Fruit fly (Drosophila melanogaster) whole organism, embryonic: ENCODE results near the gene CG5080.

Experiments
- Awh ChIP-seq: fragments of 200-800 bp; sonication (Bioruptor generic); IDR thresholded peaks from 2 replicates; pipeline ENCODE4, ENCODE4 v1.3.6; 2022; ENCODE audit warnings: missing biosample characterization, missing genetic modification characterization
- C15 ChIP-seq: fragments of 200-800 bp; sonication (Bioruptor generic); IDR thresholded peaks from 3 replicates; pipeline ENCODE4 v1.3.6; 2022; ENCODE audit warnings: missing biosample characterization, missing genetic modification characterization
- CG10321 ChIP-seq: fragments of 200-800 bp; sonication (Bioruptor generic); IDR thresholded peaks from 2 replicates; pipeline ENCODE4 v1.3.6; 2022; ENCODE audit warnings: missing biosample characterization, missing genetic modification characterization
- CG10959 ChIP-seq: fragments of 200-800 bp; sonication (Bioruptor generic); IDR thresholded peaks from 2 replicates; pipeline ENCODE4 v1.3.6; 2022; ENCODE audit warnings: missing biosample characterization, missing genetic modification characterization
- CG11093 ChIP-seq: fragments of 200-800 bp; sonication (Bioruptor generic); IDR thresholded peaks from 3 replicates; pipeline ENCODE4 v1.3.6; 2022; ENCODE audit warnings: missing biosample characterization, missing genetic modification characterization
- CG11504 ChIP-seq: fragments of 200-800 bp; sonication (Bioruptor generic); optimal IDR thresholded peaks from 3 replicates; lab custom pipeline; 2019; ENCODE audit warnings: missing biosample characterization, mild to moderate bottlenecking, missing genetic modification characterization, moderate library complexity
- CG12104 ChIP-seq: fragments of 200-800 bp; sonication (Bioruptor generic); optimal IDR thresholded peaks from 3 replicates; lab custom pipeline; 2016; ENCODE audit warnings: missing biosample characterization, missing genetic modification characterization
- CG12391 ChIP-seq: fragments of 200-800 bp; sonication (Bioruptor generic); optimal IDR thresholded peaks from 3 replicates; lab custom pipeline; 2018; ENCODE audit warnings: missing biosample characterization, mild to moderate bottlenecking, missing genetic modification characterization, moderate library complexity
- CG12744 ChIP-seq: fragments of 200-800 bp; sonication (Bioruptor generic); optimal IDR thresholded peaks from 2 replicates; lab custom pipeline; 2016; ENCODE audit warnings: missing biosample characterization, missing genetic modification characterization
- CG13287 ChIP-seq: fragments of 200-800 bp; sonication (Bioruptor generic); IDR thresholded peaks from 2 replicates; pipeline ENCODE4 v1.3.6; 2022; ENCODE audit warnings: missing biosample characterization, missing genetic modification characterization; ENCODE audit not compliant: partially characterized antibody
- CG14441 ChIP-seq: fragments of 200-800 bp; sonication (Bioruptor generic); IDR thresholded peaks from 2 replicates; pipeline ENCODE4 v1.3.6; 2022; ENCODE audit warnings: missing biosample characterization, missing genetic modification characterization
- CG15479 ChIP-seq: fragments of 200-800 bp; sonication (Bioruptor generic); optimal IDR thresholded peaks from 3 replicates; lab custom pipeline; 2019; ENCODE audit warnings: missing biosample characterization, mild to moderate bottlenecking, missing genetic modification characterization, moderate library complexity
- CG2875 ChIP-seq: fragments of 200-800 bp; sonication (Bioruptor generic); optimal IDR thresholded peaks from 2 replicates; lab custom pipeline; 2017; ENCODE audit warnings: missing biosample characterization, mild to moderate bottlenecking, missing genetic modification characterization, missing genetic modification reagents
- CG2889 ChIP-seq: fragments of 200-800 bp; sonication (Bioruptor generic); IDR thresholded peaks from 3 replicates; pipeline ENCODE4 v1.3.6; 2022; ENCODE audit warnings: missing biosample characterization, missing genetic modification characterization
- CG30403 ChIP-seq: fragments of 200-800 bp; sonication (Bioruptor generic); optimal IDR thresholded peaks from 3 replicates; lab custom pipeline; 2016; ENCODE audit warnings: missing biosample characterization, missing genetic modification characterization
- CG32772 ChIP-seq: fragments of 200-800 bp; sonication (Bioruptor generic); IDR thresholded peaks from 2 replicates; pipeline ENCODE4 v1.3.6; 2022; ENCODE audit warnings: missing biosample characterization, missing genetic modification characterization
- CG4328 ChIP-seq: fragments of 200-800 bp; sonication (Bioruptor generic); optimal IDR thresholded peaks from 3 replicates; lab custom pipeline; 2017; ENCODE audit warnings: missing biosample characterization, missing genetic modification reagents, missing genetic modification characterization
- CG4854 ChIP-seq: fragments of 200-800 bp; sonication (Bioruptor generic); optimal IDR thresholded peaks from 2 replicates; lab custom pipeline; 2016; ENCODE audit warnings: missing biosample characterization, missing genetic modification characterization, inconsistent platforms
- CG5953 ChIP-seq: fragments of 200-800 bp; sonication (Bioruptor generic); IDR thresholded peaks from 2 replicates; pipeline ENCODE4 v1.3.6; 2022; ENCODE audit warnings: missing biosample characterization, missing genetic modification characterization
- CG9215 ChIP-seq: fragments of 200-800 bp; sonication (Bioruptor generic); IDR thresholded peaks from 2 replicates; pipeline ENCODE4 v1.3.6; 2022; ENCODE audit warnings: missing biosample characterization, missing genetic modification characterization
- Dad ChIP-seq: fragments of 200-800 bp; sonication (Bioruptor generic); optimal IDR thresholded peaks from 3 replicates; lab custom pipeline; 2016; ENCODE audit warnings: missing biosample characterization, missing genetic modification characterization
- ERR ChIP-seq: fragments of 200-800 bp; sonication (Bioruptor generic); optimal IDR thresholded peaks from 2 replicates; lab custom pipeline; 2016; ENCODE audit warnings: missing biosample characterization, missing genetic modification characterization
- HHEX ChIP-seq: fragments of 200-800 bp; sonication (Bioruptor generic); optimal IDR thresholded peaks from 3 replicates; lab custom pipeline; 2017; ENCODE audit warnings: missing biosample characterization, mild to moderate bottlenecking, missing genetic modification characterization, missing genetic modification reagents
- HLH3B ChIP-seq: fragments of 200-800 bp; sonication (Bioruptor generic); IDR thresholded peaks from 2 replicates; pipeline ENCODE4 v1.3.6; 2022; ENCODE audit warnings: missing biosample characterization, missing genetic modification characterization
- HLH54F ChIP-seq: fragments of 200-800 bp; sonication (Bioruptor generic); optimal IDR thresholded peaks from 3 replicates; lab custom pipeline; 2016; ENCODE audit warnings: missing biosample characterization, missing genetic modification characterization
- Hr3 ChIP-seq: fragments of 200-800 bp; sonication (Bioruptor generic); optimal IDR thresholded peaks from 3 replicates; lab custom pipeline; 2016; ENCODE audit warnings: missing biosample characterization, missing genetic modification characterization
- Max ChIP-seq: fragments of 200-800 bp; sonication (Bioruptor generic); optimal IDR thresholded peaks from 2 replicates; lab custom pipeline; 2016; ENCODE audit warnings: missing biosample characterization, mild to moderate bottlenecking, missing genetic modification characterization
- Optix ChIP-seq: fragments of 200-800 bp; sonication (Bioruptor generic); IDR thresholded peaks from 3 replicates; pipeline ENCODE4 v1.3.6; 2022; ENCODE audit warnings: missing biosample characterization, missing genetic modification characterization
- Pdp1 ChIP-seq, 2 experiments: fragments of 200-800 bp; sonication (Bioruptor generic); optimal IDR thresholded peaks; 3 replicates each; lab custom pipeline; 2016; ENCODE audit warnings: missing biosample characterization in 2 of 2, missing genetic modification characterization in 2 of 2, mild to moderate bottlenecking in 1 of 2, moderate library complexity in 1 of 2
- ac ChIP-seq: fragments of 200-800 bp; sonication (Bioruptor generic); optimal IDR thresholded peaks from 3 replicates; lab custom pipeline; 2017; ENCODE audit warnings: missing biosample characterization, mild to moderate bottlenecking, missing genetic modification characterization
- amos ChIP-seq: fragments of 200-800 bp; sonication (Bioruptor generic); IDR thresholded peaks from 2 replicates; pipeline ENCODE4 v1.3.6; 2022; ENCODE audit warnings: missing biosample characterization, missing genetic modification characterization; ENCODE audit not compliant: partially characterized antibody
- aop ChIP-seq: fragments of 200-800 bp; sonication (Bioruptor generic); IDR thresholded peaks from 2 replicates; pipeline ENCODE4 v1.3.6; 2022; ENCODE audit warnings: missing biosample characterization, missing genetic modification characterization
- az2 ChIP-seq: fragments of 200-800 bp; sonication (Bioruptor generic); optimal IDR thresholded peaks from 3 replicates; lab custom pipeline; 2016; ENCODE audit warnings: missing biosample characterization, missing genetic modification characterization
- bigmax ChIP-seq: fragments of 200-800 bp; sonication (Bioruptor generic); optimal IDR thresholded peaks from 2 replicates; lab custom pipeline; 2018; ENCODE audit warnings: missing biosample characterization, mild to moderate bottlenecking, missing genetic modification characterization
- br ChIP-seq: fragments of >200 bp; optimal IDR thresholded peaks from 2 replicates; lab custom pipeline; 2017
- chm ChIP-seq: fragments of 200-800 bp; sonication (Bioruptor generic); IDR thresholded peaks from 2 replicates; pipeline ENCODE4 v1.3.6; 2022; ENCODE audit warnings: missing biosample characterization, missing genetic modification characterization
- croc ChIP-seq: fragments of 200-800 bp; sonication (Bioruptor generic); conservative IDR thresholded peaks from 3 replicates; pipeline ENCODE4 v1.3.6; 2022; ENCODE audit warnings: missing biosample characterization, missing genetic modification characterization
- gcm ChIP-seq: fragments of 200-800 bp; sonication (Bioruptor generic); optimal IDR thresholded peaks from 2 replicates; lab custom pipeline; 2019; ENCODE audit warnings: missing biosample characterization, mild to moderate bottlenecking, missing genetic modification characterization, moderate library complexity
- hkb ChIP-seq, 2 experiments: fragments of 200-800 bp in 1 of 2; fragments of >200 bp in 1 of 2; sonication (Bioruptor generic) in 1 of 2; IDR thresholded peaks in 1 of 2; optimal IDR thresholded peaks in 1 of 2; 2 replicates each; pipeline versions ENCODE4 v1.3.6 to Lab custom; 2017 to 2022; ENCODE audit warnings: missing biosample characterization in 1 of 2, missing genetic modification characterization in 1 of 2
- insv ChIP-seq, 2 experiments: fragments of 200-800 bp; sonication (Bioruptor generic); optimal IDR thresholded peaks; 3 replicates each; lab custom pipeline; 2016 to 2018; ENCODE audit warnings: missing biosample characterization in 2 of 2, missing genetic modification characterization in 2 of 2
- peb ChIP-seq: fragments of 200-800 bp; sonication (Bioruptor generic); IDR thresholded peaks from 2 replicates; pipeline ENCODE4 v1.3.6; 2022; ENCODE audit warnings: missing biosample characterization, missing genetic modification characterization
- pfk ChIP-seq: fragments of 200-800 bp; sonication (Bioruptor generic); optimal IDR thresholded peaks from 2 replicates; lab custom pipeline; 2018; ENCODE audit warnings: missing biosample characterization, mild to moderate bottlenecking, missing genetic modification characterization, moderate library complexity
- run ChIP-seq: fragments of 200-800 bp; sonication (Bioruptor generic); optimal IDR thresholded peaks from 3 replicates; lab custom pipeline; 2018; ENCODE audit warnings: missing biosample characterization, mild to moderate bottlenecking, missing genetic modification characterization
- sc ChIP-seq, 3 experiments: fragments of >200 bp in 2 of 3; fragments of 200-800 bp in 1 of 3; sonication (Bioruptor generic) in 1 of 3; optimal IDR thresholded peaks; 2 replicates in 2 of 3; 3 replicates in 1 of 3; lab custom pipeline; 2017; ENCODE audit warnings: mild to moderate bottlenecking in 1 of 3, missing biosample characterization in 1 of 3, missing genetic modification characterization in 1 of 3, missing genetic modification reagents in 1 of 3
- sens-2 ChIP-seq: fragments of 200-800 bp; sonication (Bioruptor generic); IDR thresholded peaks from 2 replicates; pipeline ENCODE4 v1.3.6; 2022; ENCODE audit warnings: missing biosample characterization, missing genetic modification characterization
- tio ChIP-seq: fragments of 200-800 bp; sonication (Bioruptor generic); optimal IDR thresholded peaks from 2 replicates; lab custom pipeline; 2017; ENCODE audit warnings: missing biosample characterization, missing genetic modification characterization, inconsistent platforms
- vfl ChIP-seq: fragments of 200-800 bp; sonication (Bioruptor generic); optimal IDR thresholded peaks from 2 replicates; lab custom pipeline; 2016; ENCODE audit warnings: missing biosample characterization, missing genetic modification characterization
- zen2 ChIP-seq: fragments of 200-800 bp; sonication (Bioruptor generic); IDR thresholded peaks from 3 replicates; pipeline ENCODE4 v1.3.6; 2022; ENCODE audit warnings: missing biosample characterization, missing genetic modification characterization; ENCODE audit not compliant: partially characterized antibody

The CG5080 gene

dm6 chr2L:1144371-1145360, 19.0 kb downstream of the CG5080 start (continued):
- TF ChIP-seq CG4854 (GFP tag; lab: Kevin White, UChicago) (peak; percentile 24), Max (peak; percentile 15), CG5953 (GFP tag; lab: Robert Waterston, UW) (no peak), ac (GFP tag; lab: Kevin White, UChicago) (no peak), CG13287 (no peak), sens-2 (GFP tag; lab: Robert Waterston, UW) (peak; percentile 26; the same call in 1 of the 2 replicates), HLH54F (GFP tag; lab: Kevin White, UChicago) (no peak), zen2 (GFP tag; lab: Robert Waterston, UW) (no peak), bigmax (GFP tag; lab: Kevin White, UChicago) (no peak), CG12744 (GFP tag; lab: Kevin White, UChicago) (no peak), CG10959 (GFP tag; lab: Robert Waterston, UW) (no peak), Dad (GFP tag; lab: Kevin White, UChicago) (peak; percentile 9), ERR (GFP tag; lab: Kevin White, UChicago) (no peak), C15 (no peak), CG32772 (GFP tag; lab: Robert Waterston, UW) (0 out of 2 replicates have a peak, but pooled peaks have one; percentile 12), insv (GFP tag; optimal IDR thresholded peaks at IDR 0.05; lab: Kevin White, UChicago) (no peak), tio (GFP tag; lab: Kevin White, UChicago) (no peak), Optix (GFP tag; lab: Robert Waterston, UW) (0 out of 3 replicates have a peak, but pooled peaks have one; percentile 43), sc (optimal IDR thresholded peaks at IDR 0.05; lab: Kevin White, UChicago) (no peak), sc (GFP tag; optimal IDR thresholded peaks at IDR 0.05; lab: Kevin White, UChicago) (peak; percentile 17), CG15479 (no peak), CG9215 (GFP tag; lab: Robert Waterston, UW) (no peak), peb (no peak), run (tag; lab: Kevin White, UChicago) (no peak), Hr3 (peak; percentile 39), CG4328 (GFP tag; lab: Kevin White, UChicago) (no peak), aop (GFP tag; lab: Robert Waterston, UW) (no peak), amos (GFP tag; lab: Robert Waterston, UW) (no peak), CG12104 (GFP tag; lab: Kevin White, UChicago) (no peak), pfk (GFP tag; lab: Kevin White, UChicago) (no peak), CG11093 (no peak), CG12391 (peak; percentile 70), hkb (optimal IDR thresholded peaks at IDR 0.05; lab: Kevin White, UChicago) (no peak), hkb (GFP tag; IDR thresholded peaks at IDR 0.05; lab: Robert Waterston, UW) (peak; percentile 56), CG11504 (tag; lab: Kevin White, UChicago) (no peak), chm (GFP tag; lab: Robert Waterston, UW) (no peak), az2 (peak; percentile 39), Awh (GFP tag; lab: Robert Waterston, UW) (no peak), Pdp1 (GFP tag; optimal IDR thresholded peaks at IDR 0.05; lab: Kevin White, UChicago) (peak in 1 of 2 experiments; percentile 82), gcm (GFP tag; lab: Kevin White, UChicago) (peak; percentile 3), HHEX (GFP tag; lab: Kevin White, UChicago) (peak; percentile 48), CG2875 (peak; percentile 25), CG2889 (GFP tag; lab: Robert Waterston, UW) (0 out of 3 replicates have a peak, but pooled peaks have one; percentile 16), CG30403 (GFP tag; lab: Kevin White, UChicago) (peak; percentile 55), br (lab: Kevin White, UChicago) (no peak), HLH3B (peak; percentile 43), vfl (no peak), CG10321 (GFP tag; lab: Robert Waterston, UW) (no peak), CG14441 (GFP tag; lab: Robert Waterston, UW) (no peak), croc (GFP tag; lab: Robert Waterston, UW) (peak; percentile 21; the same call in 2 of the 3 replicates)
